Fruit fly (Drosophila melanogaster) whole organism, embryonic: ENCODE measurements around the gene Rpp30.

Source experiments
- Atf3 ChIP-seq: fragments of 200-800 bp; sonication (Bioruptor generic); optimal IDR thresholded peaks from 3 replicates; lab custom pipeline; 2016; ENCODE audit warnings: missing biosample characterization, missing genetic modification characterization
- CG1024 ChIP-seq: fragments of 200-800 bp; sonication (Bioruptor generic); IDR thresholded peaks from 2 replicates; pipeline ENCODE4 v1.3.6; 2022; ENCODE audit warnings: missing biosample characterization, missing genetic modification characterization
- CG10654 ChIP-seq: fragments of 200-800 bp; sonication (Bioruptor generic); optimal IDR thresholded peaks from 2 replicates; lab custom pipeline; 2016; ENCODE audit warnings: missing biosample characterization, missing genetic modification characterization
- CG11093 ChIP-seq: fragments of 200-800 bp; sonication (Bioruptor generic); IDR thresholded peaks from 3 replicates; pipeline ENCODE4 v1.3.6; 2022; ENCODE audit warnings: missing biosample characterization, missing genetic modification characterization
- CG11696 ChIP-seq: fragments of 200-800 bp; sonication (Bioruptor generic); IDR thresholded peaks from 2 replicates; pipeline ENCODE4 v1.3.6; 2022; ENCODE audit warnings: missing biosample characterization, missing genetic modification characterization
- CG17359 ChIP-seq: fragments of 200-800 bp; sonication (Bioruptor generic); optimal IDR thresholded peaks from 3 replicates; lab custom pipeline; 2018; ENCODE audit warnings: missing biosample characterization, mild to moderate bottlenecking, missing genetic modification characterization, moderate library complexity
- CG17385 ChIP-seq: fragments of 200-800 bp; sonication (Bioruptor generic); optimal IDR thresholded peaks from 3 replicates; lab custom pipeline; 2018; ENCODE audit warnings: missing biosample characterization, mild to moderate bottlenecking, missing genetic modification characterization
- CG18476 ChIP-seq: fragments of 200-800 bp; sonication (Bioruptor generic); optimal IDR thresholded peaks from 2 replicates; lab custom pipeline; 2016; ENCODE audit warnings: missing biosample characterization, mild to moderate bottlenecking, missing genetic modification characterization
- CG2202 ChIP-seq: fragments of 200-800 bp; sonication (Bioruptor generic); optimal IDR thresholded peaks from 2 replicates; lab custom pipeline; 2018; ENCODE audit warnings: missing biosample characterization, mild to moderate bottlenecking, missing genetic modification characterization
- CG31365 ChIP-seq: fragments of 200-800 bp; sonication (Bioruptor generic); optimal IDR thresholded peaks from 2 replicates; lab custom pipeline; 2018; ENCODE audit warnings: missing biosample characterization, mild to moderate bottlenecking, missing genetic modification characterization
- CG33213 ChIP-seq: fragments of 200-800 bp; sonication (Bioruptor generic); optimal IDR thresholded peaks from 3 replicates; lab custom pipeline; 2016; ENCODE audit warnings: missing biosample characterization, missing genetic modification characterization
- CG34224 ChIP-seq: fragments of 200-800 bp; sonication (Bioruptor generic); IDR thresholded peaks from 3 replicates; pipeline ENCODE4 v1.3.6; 2022; ENCODE audit warnings: missing biosample characterization, missing genetic modification characterization; ENCODE audit not compliant: partially characterized antibody
- CG3726 ChIP-seq: fragments of 200-800 bp; sonication (Bioruptor generic); IDR thresholded peaks from 3 replicates; pipeline ENCODE4, ENCODE4 v1.3.6; 2022; ENCODE audit warnings: missing biosample characterization, missing genetic modification characterization
- CG5180 ChIP-seq: fragments of 200-800 bp; sonication (Bioruptor generic); optimal IDR thresholded peaks from 3 replicates; lab custom pipeline; 2017; ENCODE audit warnings: missing biosample characterization, missing genetic modification characterization, mild to moderate bottlenecking, moderate library complexity, missing genetic modification reagents
- CG6683 ChIP-seq: fragments of 200-800 bp; sonication (Bioruptor generic); optimal IDR thresholded peaks from 2 replicates; lab custom pipeline; 2017; ENCODE audit warnings: missing biosample characterization, mild to moderate bottlenecking, missing genetic modification characterization, missing genetic modification reagents
- CG7928 ChIP-seq: fragments of 200-800 bp; sonication (Bioruptor generic); optimal IDR thresholded peaks from 2 replicates; lab custom pipeline; 2017; ENCODE audit warnings: missing biosample characterization, mild to moderate bottlenecking, missing genetic modification characterization
- CG9727 ChIP-seq: fragments of 200-800 bp; sonication (Bioruptor generic); optimal IDR thresholded peaks from 3 replicates; lab custom pipeline; 2017; ENCODE audit warnings: missing biosample characterization, mild to moderate bottlenecking, missing genetic modification characterization
- Ets65A ChIP-seq: fragments of 200-800 bp; sonication (Bioruptor generic); peaks from one replicate; lab custom pipeline; 2016; ENCODE audit warnings: missing biosample characterization, missing genetic modification characterization
- HHEX ChIP-seq: fragments of 200-800 bp; sonication (Bioruptor generic); optimal IDR thresholded peaks from 3 replicates; lab custom pipeline; 2017; ENCODE audit warnings: missing biosample characterization, mild to moderate bottlenecking, missing genetic modification characterization, missing genetic modification reagents
- Hey ChIP-seq: fragments of 200-800 bp; sonication (Bioruptor generic); optimal IDR thresholded peaks from 3 replicates; lab custom pipeline; 2018; ENCODE audit warnings: missing biosample characterization, mild to moderate bottlenecking, missing genetic modification characterization
- Hsf ChIP-seq: fragments of 200-800 bp; sonication (Bioruptor generic); optimal IDR thresholded peaks from 3 replicates; lab custom pipeline; 2016; ENCODE audit warnings: missing biosample characterization, missing genetic modification characterization
- Jarid2 ChIP-seq: fragments of 200-800 bp; sonication (Bioruptor generic); optimal IDR thresholded peaks from 3 replicates; lab custom pipeline; 2017; ENCODE audit warnings: mild to moderate bottlenecking, missing biosample characterization, missing genetic modification reagents, missing genetic modification characterization
- MBD-R2 ChIP-seq: fragments of 200-800 bp; sonication (Bioruptor generic); IDR thresholded peaks from 2 replicates; pipeline ENCODE4 v1.3.6; 2022; ENCODE audit warnings: missing biosample characterization, missing genetic modification characterization
- MTF-1 ChIP-seq: fragments of 200-800 bp; sonication (Bioruptor generic); optimal IDR thresholded peaks from 2 replicates; lab custom pipeline; 2018; ENCODE audit warnings: missing biosample characterization, mild to moderate bottlenecking, missing genetic modification characterization, borderline replicate concordance
- Max ChIP-seq: fragments of 200-800 bp; sonication (Bioruptor generic); optimal IDR thresholded peaks from 2 replicates; lab custom pipeline; 2016; ENCODE audit warnings: missing biosample characterization, mild to moderate bottlenecking, missing genetic modification characterization
- Myb ChIP-seq: fragments of 200-800 bp; sonication (Bioruptor generic); optimal IDR thresholded peaks from 2 replicates; lab custom pipeline; 2016; ENCODE audit warnings: missing biosample characterization, missing genetic modification characterization
- Neu2 ChIP-seq: fragments of 200-800 bp; sonication (Bioruptor generic); optimal IDR thresholded peaks from 3 replicates; lab custom pipeline; 2016; ENCODE audit warnings: missing biosample characterization, missing genetic modification characterization, borderline replicate concordance
- Ravus ChIP-seq: fragments of 200-800 bp; sonication (Bioruptor generic); IDR thresholded peaks from 2 replicates; pipeline ENCODE4 v1.3.6; 2022; ENCODE audit warnings: missing biosample characterization, missing genetic modification characterization
- Side ChIP-seq: fragments of 200-800 bp; sonication (Bioruptor generic); optimal IDR thresholded peaks from 2 replicates; lab custom pipeline; 2016; ENCODE audit warnings: missing biosample characterization, missing genetic modification characterization
- Vsx1 ChIP-seq: fragments of 200-800 bp; sonication (Bioruptor generic); optimal IDR thresholded peaks from 2 replicates; lab custom pipeline; 2017; ENCODE audit warnings: missing biosample characterization, mild to moderate bottlenecking, missing genetic modification characterization, missing genetic modification reagents
- Xrp1 ChIP-seq: fragments of 200-800 bp; sonication (Bioruptor generic); IDR thresholded peaks from 2 replicates; pipeline ENCODE4 v1.3.6; 2022; ENCODE audit warnings: missing biosample characterization, missing genetic modification characterization
- aop ChIP-seq: fragments of 200-800 bp; sonication (Bioruptor generic); IDR thresholded peaks from 2 replicates; pipeline ENCODE4 v1.3.6; 2022; ENCODE audit warnings: missing biosample characterization, missing genetic modification characterization
- bigmax ChIP-seq: fragments of 200-800 bp; sonication (Bioruptor generic); optimal IDR thresholded peaks from 2 replicates; lab custom pipeline; 2018; ENCODE audit warnings: missing biosample characterization, mild to moderate bottlenecking, missing genetic modification characterization
- caup ChIP-seq: fragments of 200-800 bp; sonication (Bioruptor generic); optimal IDR thresholded peaks from 3 replicates; lab custom pipeline; 2017; ENCODE audit warnings: missing biosample characterization, mild to moderate bottlenecking, missing genetic modification characterization, moderate library complexity; ENCODE audit not compliant: severe bottlenecking
- crc ChIP-seq: fragments of 200-800 bp; sonication (Bioruptor generic); optimal IDR thresholded peaks from 2 replicates; lab custom pipeline; 2016; ENCODE audit warnings: missing biosample characterization, missing genetic modification characterization
- dan ChIP-seq: fragments of 200-800 bp; sonication (Bioruptor generic); IDR thresholded peaks from 2 replicates; pipeline ENCODE4 v1.3.6; 2022; ENCODE audit warnings: missing biosample characterization, missing genetic modification characterization
- dmrt11E ChIP-seq: fragments of 200-800 bp; sonication (Bioruptor generic); optimal IDR thresholded peaks from 3 replicates; lab custom pipeline; 2018; ENCODE audit warnings: missing biosample characterization, mild to moderate bottlenecking, missing genetic modification characterization, moderate library complexity
- dpn ChIP-seq, 2 experiments: fragments of 200-800 bp; sonication (Bioruptor generic); optimal IDR thresholded peaks; 3 replicates each; lab custom pipeline; 2016; ENCODE audit warnings: missing biosample characterization in 2 of 2, missing genetic modification characterization in 2 of 2
- ems ChIP-seq: fragments of 200-800 bp; sonication (Bioruptor generic); optimal IDR thresholded peaks from 3 replicates; lab custom pipeline; 2016; ENCODE audit warnings: missing biosample characterization, missing genetic modification characterization
- fru ChIP-seq: fragments of >200 bp; optimal IDR thresholded peaks from 2 replicates; lab custom pipeline; 2017
- fu2 ChIP-seq: fragments of 200-800 bp; sonication (Bioruptor generic); optimal IDR thresholded peaks from 2 replicates; lab custom pipeline; 2016; ENCODE audit warnings: missing biosample characterization, missing genetic modification characterization
- gcm2 ChIP-seq: fragments of 200-800 bp; sonication (Bioruptor generic); optimal IDR thresholded peaks from 2 replicates; lab custom pipeline; 2016; ENCODE audit warnings: missing biosample characterization, missing genetic modification characterization
- gsb-n ChIP-seq: fragments of 200-800 bp; sonication (Bioruptor generic); optimal IDR thresholded peaks from 3 replicates; lab custom pipeline; 2018; ENCODE audit warnings: missing biosample characterization, mild to moderate bottlenecking, missing genetic modification characterization
- kay ChIP-seq: fragments of 200-800 bp; sonication (Bioruptor generic); optimal IDR thresholded peaks from 2 replicates; lab custom pipeline; 2016; ENCODE audit warnings: missing biosample characterization, missing genetic modification characterization
- nerfin-2 ChIP-seq: fragments of 200-800 bp; sonication (Bioruptor generic); IDR thresholded peaks from 2 replicates; pipeline ENCODE4 v1.3.6; 2022; ENCODE audit warnings: missing biosample characterization, missing genetic modification characterization; ENCODE audit not compliant: partially characterized antibody
- otp ChIP-seq: fragments of 200-800 bp; sonication (Bioruptor generic); IDR thresholded peaks from 3 replicates; pipeline ENCODE4, ENCODE4 v1.3.6; 2022; ENCODE audit warnings: missing biosample characterization, missing genetic modification characterization
- rib ChIP-seq: fragments of 200-800 bp; sonication (Bioruptor generic); IDR thresholded peaks from 2 replicates; pipeline ENCODE4 v1.3.6; 2022; ENCODE audit warnings: missing biosample characterization, missing genetic modification characterization
- so ChIP-seq: fragments of 200-800 bp; sonication (Bioruptor generic); IDR thresholded peaks from 3 replicates; pipeline ENCODE4 v1.3.6; 2022; ENCODE audit warnings: missing biosample characterization, missing genetic modification characterization
- trem ChIP-seq: fragments of 200-800 bp; optimal IDR thresholded peaks from 3 replicates; lab custom pipeline; 2019; ENCODE audit warnings: missing biosample characterization, mild to moderate bottlenecking, missing genetic modification characterization, moderate library complexity
- vnd ChIP-seq: fragments of 200-800 bp; sonication (Bioruptor generic); IDR thresholded peaks from 3 replicates; pipeline ENCODE4 v1.3.6; 2022; ENCODE audit warnings: missing biosample characterization, missing genetic modification characterization; ENCODE audit not compliant: partially characterized antibody
- vvl ChIP-seq: fragments of 200-800 bp; sonication (Bioruptor generic); IDR thresholded peaks from 2 replicates; pipeline ENCODE4 v1.3.6; 2022; ENCODE audit warnings: missing biosample characterization, missing genetic modification characterization
- yki ChIP-seq: fragments of >200 bp; optimal IDR thresholded peaks from 3 replicates; lab custom pipeline; 2018

The Rpp30 gene

DNA sequence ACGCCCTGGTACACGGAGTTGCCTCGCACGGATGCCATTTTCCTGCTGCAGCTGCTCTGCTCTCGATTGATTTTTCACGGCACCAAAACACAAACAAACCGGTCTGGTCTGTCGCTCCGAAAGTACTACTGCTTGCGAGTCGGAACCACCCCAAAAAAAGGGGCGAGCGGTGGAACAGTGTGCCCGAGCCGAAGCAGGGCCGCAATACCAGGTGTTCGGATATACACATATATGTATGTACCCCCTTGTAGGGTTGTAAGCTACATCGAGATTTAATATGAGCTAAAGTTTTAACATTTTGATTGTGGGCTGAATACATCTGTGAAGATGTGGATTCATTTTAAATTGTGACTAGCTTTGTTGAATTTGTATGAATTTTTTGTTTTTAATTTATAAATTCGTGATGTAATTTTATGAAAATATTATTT is 33.4 kb upstream of the Rpp30 start (continued):
- TF ChIP-seq CG1024 (GFP tag; lab: Robert Waterston, UW) (no peak), CG31365 (tag; lab: Kevin White, UChicago) (peak; percentile 91), CG5180 (peak; percentile 69), yki (no peak), CG2202 (tag; lab: Kevin White, UChicago) (no peak), gsb-n (tag; lab: Kevin White, UChicago) (peak; percentile 44), Hsf (GFP tag; lab: Kevin White, UChicago) (peak; percentile 28), caup (peak; percentile 71), CG6683 (GFP tag; lab: Kevin White, UChicago) (no peak), bigmax (GFP tag; lab: Kevin White, UChicago) (no peak), fru (no peak), Xrp1 (GFP tag; lab: Robert Waterston, UW) (peak; percentile 56; the same call in 1 of the 2 replicates), dan (GFP tag; lab: Robert Waterston, UW) (no peak), MBD-R2 (GFP tag; lab: Robert Waterston, UW) (peak; percentile 77; the same call in 1 of the 2 replicates), CG10654 (GFP tag; lab: Kevin White, UChicago) (no peak), otp (GFP tag; lab: Robert Waterston, UW) (peak; percentile 31; the same call in 1 of the 3 replicates), so (no peak; the same call in 2 of the 3 replicates), CG33213 (GFP tag; lab: Kevin White, UChicago) (peak; percentile 70), CG7928 (GFP tag; lab: Kevin White, UChicago) (no peak), rib (no peak), CG11696 (GFP tag; lab: Robert Waterston, UW) (no peak), fu2 (GFP tag; lab: Kevin White, UChicago) (peak; percentile 21), CG17359 (peak; percentile 52), Max (GFP tag; lab: Kevin White, UChicago) (peak; percentile 0), aop (GFP tag; lab: Robert Waterston, UW) (no peak), Jarid2 (GFP tag; lab: Kevin White, UChicago) (peak; percentile 92), dmrt11E (tag; lab: Kevin White, UChicago) (peak; percentile 18), Side (peak; percentile 26), ems (GFP tag; lab: Kevin White, UChicago) (peak; percentile 54), Myb (peak; percentile 50), vvl (GFP tag; lab: Robert Waterston, UW) (peak; percentile 75), nerfin-2 (GFP tag; lab: Robert Waterston, UW) (no peak), Ravus (no peak), crc (GFP tag; lab: Kevin White, UChicago) (no peak), CG18476 (peak; percentile 49), vnd (no peak), Hey (tag; lab: Kevin White, UChicago) (no peak), CG17385 (peak; percentile 48), gcm2 (GFP tag; lab: Kevin White, UChicago) (peak; percentile 20), Neu2 (no peak), Vsx1 (GFP tag; lab: Kevin White, UChicago) (no peak), CG3726 (GFP tag; lab: Robert Waterston, UW) (no peak), CG34224 (GFP tag; lab: Robert Waterston, UW) (peak; percentile 26; the same call in 1 of the 3 replicates), Ets65A (GFP tag; lab: Kevin White, UChicago) (no peak), CG9727 (GFP tag; lab: Kevin White, UChicago) (peak; percentile 53), kay (GFP tag; lab: Kevin White, UChicago) (no peak), Atf3 (GFP tag; lab: Kevin White, UChicago) (no peak), dpn (GFP tag; optimal IDR thresholded peaks at IDR 0.05; lab: Kevin White, UChicago) (peak; percentile 24 to 32), MTF-1 (peak; percentile 37), trem (tag; lab: Kevin White, UChicago) (peak; percentile 65), CG11093 (GFP tag; lab: Robert Waterston, UW) (no peak), HHEX (GFP tag; lab: Kevin White, UChicago) (peak; percentile 55)
